Worm (Caenorhabditis elegans) whole organism, L4 larva: ENCODE results near the gene Y39A1C.1.
A peak's percentile ranks its signal among the peaks of the same experiment; 100 is the strongest.

Experiments used
- F26F4.8 ChIP-seq: fragments of 200-800 bp; sonication (Bioruptor generic); conservative IDR thresholded peaks from 2 replicates; pipeline ENCODE4 v1.3.6; 2022; ENCODE audit warnings: missing genetic modification characterization, missing compliant biosample characterization
- F44E2.7 ChIP-seq: fragments of 200-800 bp; sonication (Bioruptor generic); IDR thresholded peaks from 2 replicates; pipeline ENCODE4 v2.1.2; 2022; ENCODE audit warnings: missing genetic modification characterization, missing compliant biosample characterization
- R02D3.7 ChIP-seq: fragments of 150-350 bp; sonication (generic microtip); optimal IDR thresholded peaks from 3 replicates; lab custom pipeline; 2014; ENCODE audit warnings: missing biosample characterization, missing genetic modification characterization
- Y105C5A.15 ChIP-seq: fragments of 200-800 bp; sonication (Bioruptor generic); IDR thresholded peaks from 2 replicates; pipeline ENCODE4 v1.3.6; 2022; ENCODE audit warnings: missing genetic modification characterization, missing compliant biosample characterization
- Y48G9A.11 ChIP-seq: fragments of 200-800 bp; sonication (Bioruptor generic); IDR thresholded peaks from 2 replicates; pipeline ENCODE4 v1.3.6; 2022; ENCODE audit warnings: missing genetic modification reagents, missing genetic modification characterization, missing compliant biosample characterization
- Y5F2A.4 ChIP-seq: fragments of 200-800 bp; sonication (Bioruptor generic); optimal IDR thresholded peaks from 2 replicates; lab custom pipeline; 2018; ENCODE audit warnings: mild to moderate bottlenecking, missing genetic modification characterization, missing compliant biosample characterization
- ZK337.2 ChIP-seq: fragments of 200-800 bp; sonication (Bioruptor generic); IDR thresholded peaks from 2 replicates; pipeline ENCODE4 v1.3.6; 2022; ENCODE audit warnings: missing genetic modification reagents, missing genetic modification characterization, missing compliant biosample characterization
- aha-1 ChIP-seq: fragments of 150-350 bp; peaks from one replicate; lab custom pipeline; 2014; ENCODE audit warnings: missing biosample characterization, missing genetic modification characterization
- arid-1 ChIP-seq: fragments of 200-800 bp; sonication (Bioruptor generic); conservative IDR thresholded peaks from 2 replicates; pipeline ENCODE4 v1.3.6; 2022; ENCODE audit warnings: missing genetic modification reagents, missing genetic modification characterization, missing compliant biosample characterization
- attf-4 ChIP-seq: sonication (generic microtip); optimal IDR thresholded peaks from 3 replicates; lab custom pipeline; 2017; ENCODE audit warnings: missing biosample characterization, missing genetic modification characterization
- ceh-32 ChIP-seq: sonication (generic microtip); optimal IDR thresholded peaks from 2 replicates; lab custom pipeline; 2016; ENCODE audit warnings: mild to moderate bottlenecking, missing genetic modification characterization, missing compliant biosample characterization; ENCODE audit not compliant: poor library complexity
- ceh-62 ChIP-seq: sonication (generic microtip); optimal IDR thresholded peaks from 2 replicates; lab custom pipeline; 2017; ENCODE audit warnings: missing biosample characterization, missing genetic modification characterization
- ces-1 ChIP-seq: fragments of 150-350 bp; sonication (generic microtip); optimal IDR thresholded peaks from 4 replicates; lab custom pipeline; 2014; ENCODE audit warnings: missing biosample characterization, missing genetic modification reagents, missing genetic modification characterization
- cey-2 ChIP-seq: sonication (generic microtip); optimal IDR thresholded peaks from 3 replicates; lab custom pipeline; 2017; ENCODE audit warnings: missing genetic modification characterization, mild to moderate bottlenecking, missing compliant biosample characterization, antibody characterized with exemption, borderline replicate concordance; ENCODE audit not compliant: insufficient read depth
- daf-8 ChIP-seq: fragments of 200-800 bp; sonication (Bioruptor generic); IDR thresholded peaks from 2 replicates; pipeline ENCODE4 v1.3.6; 2022; ENCODE audit warnings: missing genetic modification characterization, missing compliant biosample characterization
- dmd-8 ChIP-seq: fragments of 200-800 bp; sonication (Bioruptor generic); IDR thresholded peaks from 2 replicates; pipeline ENCODE4 v1.3.6; 2022; ENCODE audit warnings: missing genetic modification characterization, missing compliant biosample characterization
- dve-1 ChIP-seq: sonication (generic microtip); optimal IDR thresholded peaks from 2 replicates; lab custom pipeline; 2017; ENCODE audit warnings: antibody characterized with exemption, mild to moderate bottlenecking, missing genetic modification characterization, missing compliant biosample characterization; ENCODE audit not compliant: insufficient read depth
- hif-1 ChIP-seq, 2 experiments: sonication (generic microtip); optimal IDR thresholded peaks; 2 replicates each; lab custom pipeline; 2016 to 2017; ENCODE audit warnings: missing compliant biosample characterization in 2 of 2, missing genetic modification characterization in 2 of 2, missing genetic modification reagents in 2 of 2, missing genotype in 2 of 2, mild to moderate bottlenecking in 1 of 2
- hlh-11 ChIP-seq: fragments of 200-800 bp; sonication (Bioruptor generic); optimal IDR thresholded peaks from 2 replicates; lab custom pipeline; 2018; ENCODE audit warnings: mild to moderate bottlenecking, missing genetic modification characterization, missing compliant biosample characterization
- hlh-30 ChIP-seq: sonication (generic microtip); optimal IDR thresholded peaks from 2 replicates; lab custom pipeline; 2017; ENCODE audit warnings: antibody characterized with exemption, mild to moderate bottlenecking, missing genetic modification characterization, missing compliant biosample characterization; ENCODE audit not compliant: insufficient read depth
- jun-1 ChIP-seq: fragments of 150-350 bp; optimal IDR thresholded peaks from 2 replicates; lab custom pipeline; 2014; ENCODE audit warnings: missing biosample characterization, missing genetic modification reagents, missing genetic modification characterization
- lim-7 ChIP-seq: fragments of 200-800 bp; sonication (Bioruptor generic); IDR thresholded peaks from 2 replicates; pipeline ENCODE4 v1.3.6; 2022; ENCODE audit warnings: missing genetic modification characterization, missing compliant biosample characterization
- lin-29 ChIP-seq: fragments of 200-800 bp; sonication (Bioruptor generic); IDR thresholded peaks from 2 replicates; pipeline ENCODE4 v1.3.6; 2022; ENCODE audit warnings: missing genetic modification reagents, missing genetic modification characterization, missing compliant biosample characterization
- lin-38 ChIP-seq: fragments of 200-800 bp; sonication (Bioruptor generic); IDR thresholded peaks from 2 replicates; pipeline ENCODE4 v1.3.6; 2022; ENCODE audit warnings: missing genetic modification reagents, missing genetic modification characterization, missing compliant biosample characterization
- lin-39 ChIP-seq: fragments of 150-350 bp; optimal IDR thresholded peaks from 2 replicates; lab custom pipeline; 2014; ENCODE audit warnings: missing biosample characterization, missing genetic modification reagents, missing genetic modification characterization
- mdl-1 ChIP-seq, 2 experiments: fragments of 150-350 bp in 1 of 2; sonication (generic microtip) in 1 of 2; optimal IDR thresholded peaks; 2 replicates each; lab custom pipeline; 2014 to 2017; ENCODE audit warnings: missing biosample characterization in 2 of 2, missing genetic modification characterization in 2 of 2
- mxl-3 ChIP-seq: fragments of 200-800 bp; sonication (Bioruptor generic); optimal IDR thresholded peaks from 2 replicates; lab custom pipeline; 2018; ENCODE audit warnings: mild to moderate bottlenecking, missing genetic modification characterization, missing compliant biosample characterization
- nhr-10 ChIP-seq: fragments of 150-350 bp; optimal IDR thresholded peaks from 2 replicates; lab custom pipeline; 2014; ENCODE audit warnings: missing biosample characterization, missing genetic modification characterization
- nhr-111 ChIP-seq: fragments of 200-800 bp; sonication (Bioruptor generic); optimal IDR thresholded peaks from 2 replicates; lab custom pipeline; 2018; ENCODE audit warnings: mild to moderate bottlenecking, missing genetic modification characterization, missing compliant biosample characterization
- nhr-237 ChIP-seq: sonication (generic microtip); optimal IDR thresholded peaks from 2 replicates; lab custom pipeline; 2017; ENCODE audit warnings: missing biosample characterization, missing genetic modification characterization
- nhr-42 ChIP-seq: fragments of 200-800 bp; sonication (Bioruptor generic); IDR thresholded peaks from 2 replicates; pipeline ENCODE4 v1.3.6; 2022; ENCODE audit warnings: missing genetic modification characterization, missing compliant biosample characterization
- nhr-77 ChIP-seq: fragments of 150-350 bp; optimal IDR thresholded peaks from 2 replicates; lab custom pipeline; 2014; ENCODE audit warnings: missing biosample characterization, missing genetic modification characterization
- pha-4 ChIP-seq, 2 experiments: fragments of 150-350 bp in 1 of 2; fragments of 200-800 bp in 1 of 2; sonication (Bioruptor generic) in 1 of 2; IDR thresholded peaks in 1 of 2; optimal IDR thresholded peaks in 1 of 2; 2 replicates each; pipeline versions ENCODE4 v1.3.6 to Lab custom; 2014 to 2022; ENCODE audit warnings: missing genetic modification characterization in 2 of 2, missing genetic modification reagents in 2 of 2, missing biosample characterization in 1 of 2, missing compliant biosample characterization in 1 of 2
- php-3 ChIP-seq: fragments of 200-800 bp; sonication (Bioruptor generic); IDR thresholded peaks from 2 replicates; pipeline ENCODE4 v1.3.6; 2022; ENCODE audit warnings: missing genetic modification reagents, missing genetic modification characterization, missing compliant biosample characterization
- rbr-2 ChIP-seq: sonication (generic microtip); optimal IDR thresholded peaks from 2 replicates; lab custom pipeline; 2016; ENCODE audit warnings: missing genotype, missing genetic modification characterization, missing compliant biosample characterization
- saeg-2 ChIP-seq: fragments of 200-800 bp; sonication (Bioruptor generic); IDR thresholded peaks from 2 replicates; pipeline ENCODE4 v1.3.6; 2022; ENCODE audit warnings: missing genetic modification reagents, missing genetic modification characterization, missing compliant biosample characterization
- sdz-12 ChIP-seq: fragments of 200-800 bp; sonication (Bioruptor generic); optimal IDR thresholded peaks from 2 replicates; lab custom pipeline; 2018; ENCODE audit warnings: mild to moderate bottlenecking, missing genetic modification characterization, missing compliant biosample characterization
- set-16 ChIP-seq: fragments of 200-800 bp; sonication (Bioruptor generic); IDR thresholded peaks from 2 replicates; pipeline ENCODE4 v1.3.6; 2022; ENCODE audit warnings: missing genetic modification reagents, missing genetic modification characterization, missing compliant biosample characterization
- skn-1 ChIP-seq: fragments of 150-350 bp; optimal IDR thresholded peaks from 2 replicates; lab custom pipeline; 2014; ENCODE audit warnings: missing biosample characterization, missing genetic modification characterization
- spr-3 ChIP-seq: fragments of 200-800 bp; sonication (Bioruptor generic); optimal IDR thresholded peaks from 2 replicates; lab custom pipeline; 2018; ENCODE audit warnings: mild to moderate bottlenecking, missing genetic modification characterization, missing compliant biosample characterization
- tag-97 ChIP-seq: fragments of 200-800 bp; sonication (Bioruptor generic); IDR thresholded peaks from 2 replicates; pipeline ENCODE4 v1.3.6; 2022; ENCODE audit warnings: missing genetic modification characterization, missing compliant biosample characterization
- unc-130 ChIP-seq: sonication (generic microtip); optimal IDR thresholded peaks from 2 replicates; lab custom pipeline; 2016; ENCODE audit warnings: missing genetic modification reagents, missing genetic modification characterization, missing compliant biosample characterization
- unc-62 ChIP-seq, 3 experiments: fragments of 150-350 bp in 1 of 3; sonication (generic microtip); optimal IDR thresholded peaks in 2 of 3; peaks in 1 of 3; 1 replicate in 1 of 3; 2 replicates in 2 of 3; lab custom pipeline; 2014 to 2017; ENCODE audit warnings: missing biosample characterization in 3 of 3, missing genetic modification characterization in 3 of 3, missing genetic modification reagents in 3 of 3, missing genotype in 1 of 3

Gene Y39A1C.1

DNA sequence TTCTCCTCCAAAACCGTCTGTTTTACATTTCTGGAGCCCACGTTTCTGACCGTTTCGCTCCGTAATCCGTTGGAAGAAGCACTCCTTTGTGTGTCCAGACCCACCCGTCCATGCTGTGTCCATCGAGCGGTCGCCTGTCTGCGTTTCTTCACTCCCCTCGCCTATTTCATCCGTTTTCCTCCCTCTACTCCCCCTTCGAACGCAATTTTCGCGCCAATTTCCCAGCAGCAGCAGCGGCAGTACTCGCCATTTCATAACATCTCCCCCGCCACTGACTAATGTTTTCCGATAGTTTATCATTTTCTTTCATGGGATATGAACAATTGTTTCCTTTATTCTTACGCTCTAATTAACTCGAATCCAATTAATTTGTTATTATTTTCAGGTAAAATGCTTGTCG is 47.3 kb upstream of the Y39A1C.1 start (continued):
- TF ChIP-seq aha-1 (tag; lab: Kevin White, UChicago) (peak; percentile 95), unc-130 (GFP tag; lab: Kevin White, UChicago) (no peak), lim-7 (GFP tag; lab: Robert Waterston, UW) (peak; percentile 61; the same call in 1 of the 2 replicates), rbr-2 (peak; percentile 34), set-16 (peak; percentile 53), tag-97 (no peak)
- TF ChIP-seq, all 104 proteins: peak for 17

DNA sequence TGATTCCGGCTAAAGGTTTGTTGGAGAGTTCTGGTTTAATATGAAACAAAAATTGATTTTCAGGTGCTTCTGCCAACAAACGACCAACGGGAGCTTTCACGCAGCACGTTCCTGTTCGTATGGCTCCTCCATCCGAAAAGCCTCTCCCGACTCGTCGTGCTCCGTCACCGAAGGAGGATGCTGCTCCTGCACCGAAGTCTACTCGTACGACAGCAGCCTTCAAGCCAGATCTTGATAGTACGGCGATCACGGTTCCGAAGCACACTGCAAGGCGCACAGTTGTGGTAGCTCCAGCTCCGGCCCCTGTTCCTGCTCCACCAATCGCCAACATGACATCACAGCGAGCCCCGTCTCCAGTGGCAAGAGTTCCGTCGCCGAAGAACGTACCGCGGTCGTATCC is 46.4 kb upstream of the Y39A1C.1 start:
- TF ChIP-seq Y48G9A.11 (GFP tag; lab: Robert Waterston, UW) (0 out of 2 replicates have a peak, but pooled peaks have one; percentile 19), lim-7 (GFP tag; lab: Robert Waterston, UW) (0 out of 2 replicates have a peak, but pooled peaks have one; percentile 4), lin-38 (GFP tag; lab: Robert Waterston, UW) (peak; percentile 9; the same call in 1 of the 2 replicates), daf-8 (GFP tag; lab: Robert Waterston, UW) (0 out of 2 replicates have a peak, but pooled peaks have one; percentile 56), set-16 (peak; percentile 80), lin-39 (tag; lab: Kevin White, UChicago) (no peak), spr-3 (peak; percentile 17), skn-1 (tag; lab: Kevin White, UChicago) (no peak)

DNA sequence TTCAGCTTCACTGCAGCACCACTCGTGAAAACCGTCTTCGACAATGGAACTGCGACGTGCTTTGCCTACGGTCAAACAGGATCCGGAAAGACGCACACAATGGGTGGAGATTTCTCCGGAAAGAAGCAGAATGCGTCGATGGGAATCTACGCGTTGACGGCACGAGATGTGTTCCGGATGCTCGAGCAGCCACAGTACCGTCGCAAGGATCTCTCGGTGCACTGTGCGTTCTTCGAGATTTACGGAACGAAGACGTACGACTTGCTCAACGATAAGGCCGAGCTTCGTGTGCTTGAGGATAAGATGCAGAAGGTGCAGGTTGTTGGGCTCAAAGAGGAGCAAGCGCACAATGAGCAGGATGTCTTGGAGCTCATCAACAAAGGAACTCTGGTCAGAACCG is 45.7 kb upstream of the Y39A1C.1 start:
- TF ChIP-seq nhr-10: no peak
- TF ChIP-seq php-3: no peak
- no peak for TF ChIP-seq jun-1 (tag; lab: Kevin White, UChicago)
- no peak for TF ChIP-seq lin-38 (GFP tag; lab: Robert Waterston, UW)
- no peak for TF ChIP-seq nhr-42 (GFP tag; lab: Robert Waterston, UW)
- TF ChIP-seq ceh-62 (tag; lab: Kevin White, UChicago): no peak
- no peak for TF ChIP-seq hlh-30 (tag; lab: Kevin White, UChicago)
- TF ChIP-seq R02D3.7 (tag; lab: Kevin White, UChicago): no peak
- TF ChIP-seq Y5F2A.4 (GFP tag; lab: Kevin White, UChicago): no peak
- no peak for TF ChIP-seq hlh-11 (tag; lab: Kevin White, UChicago)
- no peak for TF ChIP-seq sdz-12 (GFP tag; lab: Kevin White, UChicago)
- no peak for TF ChIP-seq F44E2.7 (GFP tag; lab: Robert Waterston, UW)
- TF ChIP-seq cey-2: no peak
- TF ChIP-seq ceh-32 (tag; lab: Kevin White, UChicago): no peak
- no peak for TF ChIP-seq Y105C5A.15
- peak; percentile 64 for TF ChIP-seq aha-1 (tag; lab: Kevin White, UChicago)
- TF ChIP-seq dmd-8 (GFP tag; lab: Robert Waterston, UW): no peak
- no peak for TF ChIP-seq arid-1
- no peak for TF ChIP-seq mdl-1 (tag; optimal IDR thresholded peaks at IDR 0.05; lab: Kevin White, UChicago)
- no peak for TF ChIP-seq ces-1 (GFP tag; lab: Kevin White, UChicago)
- 0 out of 2 replicates have a peak, but pooled peaks have one; percentile 23 for TF ChIP-seq saeg-2 (GFP tag; lab: Robert Waterston, UW)
- peak in 1 of 2 experiments; percentile 65 for TF ChIP-seq unc-62 (GFP tag; optimal IDR thresholded peaks at IDR 0.05 in 1 of 2; lab: Kevin White, UChicago)
- no peak for TF ChIP-seq unc-62 (tag; optimal IDR thresholded peaks at IDR 0.05; lab: Kevin White, UChicago)
- no peak for TF ChIP-seq dve-1 (tag; lab: Kevin White, UChicago)
- no peak for TF ChIP-seq ZK337.2 (GFP tag; lab: Robert Waterston, UW)
- no peak for TF ChIP-seq F26F4.8 (GFP tag; lab: Robert Waterston, UW)
- no peak for TF ChIP-seq mxl-3
- no peak for TF ChIP-seq nhr-237
- no peak for TF ChIP-seq attf-4 (tag; lab: Kevin White, UChicago)
- peak; percentile 38; the same call in 1 of the 2 replicates for TF ChIP-seq pha-4 (GFP tag; IDR thresholded peaks at IDR 0.05; lab: Robert Waterston, UW)
- TF ChIP-seq pha-4 (tag; optimal IDR thresholded peaks at IDR 0.05; lab: Kevin White, UChicago): no peak
- no peak for TF ChIP-seq lin-29
- TF ChIP-seq hif-1 (tag; optimal IDR thresholded peaks at IDR 0.05; lab: Kevin White, UChicago): no peak
- TF ChIP-seq nhr-111 (GFP tag; lab: Kevin White, UChicago): no peak
- no peak for TF ChIP-seq nhr-77
- TF ChIP-seq spr-3: no peak
